Fruit fly (Drosophila melanogaster): ENCODE data around the gene eys.

Gene eys

dm6 chr2L:2391321-2391720 lies 79.8 kb downstream of the eys start, which contains the start of gene CG46448:
CG46448 (plus strand) TSS chr2L:2391660.
- no peak for TF ChIP-seq fd59A (GFP tag; optimal IDR thresholded peaks at IDR 0.05)
- TF ChIP-seq CG6792 (GFP tag; optimal IDR thresholded peaks at IDR 0.05) = no peak
- TF ChIP-seq CG11902 (GFP tag; optimal IDR thresholded peaks at IDR 0.05) = no peak
- TF ChIP-seq CG32006 (GFP tag; optimal IDR thresholded peaks at IDR 0.05) = no peak
- no peak for TF ChIP-seq cyc (GFP tag; optimal IDR thresholded peaks at IDR 0.05)
- no peak for TF ChIP-seq CG3919 (GFP tag; optimal IDR thresholded peaks at IDR 0.05)
- TF ChIP-seq Ets96B (tag; optimal IDR thresholded peaks at IDR 0.05) = no peak
- no peak for TF ChIP-seq dsx (GFP tag; optimal IDR thresholded peaks at IDR 0.05; ENCODE audit: poor library complexity, severe bottlenecking)
- no peak for TF ChIP-seq Hr38 (GFP tag; optimal IDR thresholded peaks at IDR 0.05)
- TF ChIP-seq svp (GFP tag) = no peak
- TF ChIP-seq Lpt (GFP tag; optimal IDR thresholded peaks at IDR 0.05) = no peak

- peak; percentile 51 for TF ChIP-seq svp (GFP tag)
- no peak for TF ChIP-seq Ets21C (GFP tag; optimal IDR thresholded peaks at IDR 0.05)
- TF ChIP-seq Eip78C (GFP tag) = peak; percentile 38
Observed at dm6 chr2L:2394872-2395271, 83.4 kb downstream of the eys start.

dm6 chr2L:2397080-2397479 lies 85.6 kb downstream of the eys start:
- TF ChIP-seq dsx (GFP tag; optimal IDR thresholded peaks at IDR 0.05; ENCODE audit: poor library complexity, severe bottlenecking) (no peak), pdm3 (GFP tag; optimal IDR thresholded peaks at IDR 0.05) (no peak), Hr38 (GFP tag; optimal IDR thresholded peaks at IDR 0.05) (no peak), CG11902 (GFP tag; optimal IDR thresholded peaks at IDR 0.05) (no peak), CG6276 (GFP tag; optimal IDR thresholded peaks at IDR 0.05) (no peak), CG9139 (GFP tag; optimal IDR thresholded peaks at IDR 0.05) (no peak), topi (GFP tag; optimal IDR thresholded peaks at IDR 0.05) (peak; percentile 24), dac (GFP tag; optimal IDR thresholded peaks at IDR 0.05) (no peak), CG6792 (GFP tag; optimal IDR thresholded peaks at IDR 0.05) (no peak), CG8119 (GFP tag; IDR thresholded peaks at IDR 0.05) (no peak), fd85E (GFP tag; optimal IDR thresholded peaks at IDR 0.05) (no peak), CG10631 (GFP tag; optimal IDR thresholded peaks at IDR 0.05) (peak; percentile 4), Met (GFP tag; optimal IDR thresholded peaks at IDR 0.05) (peak; percentile 9), CG31627 (GFP tag; optimal IDR thresholded peaks at IDR 0.05) (peak; percentile 8), lz (GFP tag; optimal IDR thresholded peaks at IDR 0.05) (peak; percentile 2), CG6163 (GFP tag; IDR thresholded peaks at IDR 0.05) (peak; percentile 57; the same call in 1 of the 3 replicates), CG6808 (GFP tag; optimal IDR thresholded peaks at IDR 0.05) (no peak), Eip93F (GFP tag; optimal IDR thresholded peaks at IDR 0.05) (no peak), CG11294 (GFP tag; IDR thresholded peaks at IDR 0.05) (no peak), Blimp-1 (GFP tag; optimal IDR thresholded peaks at IDR 0.05) (no peak), fkh (GFP tag; optimal IDR thresholded peaks at IDR 0.05) (no peak), Lpt (GFP tag; optimal IDR thresholded peaks at IDR 0.05) (no peak), Smox (GFP tag; optimal IDR thresholded peaks at IDR 0.05) (peak; percentile 26), Eip78C (GFP tag) (peak; percentile 57), spab (GFP tag; optimal IDR thresholded peaks at IDR 0.05) (no peak), Hr4 (GFP tag; optimal IDR thresholded peaks at IDR 0.05) (no peak), cyc (GFP tag; optimal IDR thresholded peaks at IDR 0.05) (peak; percentile 19), CG4318 (GFP tag; optimal IDR thresholded peaks at IDR 0.05) (no peak), salr (GFP tag; optimal IDR thresholded peaks at IDR 0.05) (no peak), net (GFP tag; optimal IDR thresholded peaks at IDR 0.05) (no peak), esn (GFP tag; optimal IDR thresholded peaks at IDR 0.05) (no peak), CG34406 (GFP tag; optimal IDR thresholded peaks at IDR 0.05) (no peak), CG6854 (GFP tag; optimal IDR thresholded peaks at IDR 0.05) (no peak), CG3032 (tag; optimal IDR thresholded peaks at IDR 0.05) (no peak), CG8319 (GFP tag; optimal IDR thresholded peaks at IDR 0.05) (no peak), CG16779 (tag; optimal IDR thresholded peaks at IDR 0.05) (no peak), Sox14 (GFP tag; optimal IDR thresholded peaks at IDR 0.05) (no peak), vri (GFP tag; optimal IDR thresholded peaks at IDR 0.05) (no peak), CG1621 (tag; optimal IDR thresholded peaks at IDR 0.05) (no peak), CG15336 (GFP tag; IDR thresholded peaks at IDR 0.05) (no peak), OdsH (GFP tag; optimal IDR thresholded peaks at IDR 0.05) (no peak), Sox102F (GFP tag; optimal IDR thresholded peaks at IDR 0.05) (no peak)
